Fruit fly (Drosophila melanogaster) S2 (cell line): ENCODE results near the gene CG43138.

Experiments used
- CG8478 ChIP-seq: fragments of >200 bp; optimal IDR thresholded peaks from 2 replicates; lab custom pipeline; 2018
- CTCF ChIP-seq, 2 experiments: fragments of >200 bp; optimal IDR thresholded peaks; 2 replicates each; lab custom pipeline; 2018

DNA sequence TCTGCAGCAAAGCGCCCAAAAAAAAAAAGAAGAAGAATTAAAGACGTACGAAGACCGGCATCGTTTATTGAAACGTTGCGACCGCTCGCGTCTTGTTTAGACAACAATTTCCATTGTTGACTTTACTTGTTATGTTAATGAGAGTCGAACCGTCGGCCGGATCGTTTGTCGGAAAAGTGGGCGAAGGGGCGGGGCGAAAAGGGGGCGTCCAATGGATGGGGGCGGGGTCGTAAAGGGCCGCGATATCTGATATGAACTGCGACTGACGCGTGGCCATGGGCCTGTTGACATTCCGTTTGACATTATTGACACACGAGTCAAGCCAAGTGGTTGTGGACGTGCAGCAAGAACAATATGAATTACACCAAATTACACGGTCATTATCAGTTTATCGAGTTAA is 25.3 kb downstream of the CG43138 start:
- TF ChIP-seq CG8478 = no peak
- no peak for TF ChIP-seq CTCF (optimal IDR thresholded peaks at IDR 0.05; lab: Kevin White, UChicago)
